Worm (Caenorhabditis elegans): ENCODE data around the gene pqn-13.

pqn-13 gene

ce11 chrV:5684534-5684933 lies 8.6 kb upstream of the pqn-13 start, which contains the start of the genes hmgs-1 and F25B4.4:
hmgs-1 (minus strand) TSS chrV:5684589.
F25B4.4 (plus strand) TSS chrV:5684873.
- peak; percentile 99 for TF ChIP-seq R02D3.7 (tag; optimal IDR thresholded peaks at IDR 0.05)
- peak; percentile 50 for TF ChIP-seq nhr-25 (tag; optimal IDR thresholded peaks at IDR 0.05; ENCODE audit: borderline replicate concordance, insufficient read depth)
- TF ChIP-seq hif-1 (tag; optimal IDR thresholded peaks at IDR 0.05) = peak in 1 of 2 experiments; percentile 83
- peak; percentile 83 for TF ChIP-seq hlh-11 (tag; optimal IDR thresholded peaks at IDR 0.05)
- no peak for TF ChIP-seq ztf-7 (tag; optimal IDR thresholded peaks at IDR 0.05)
- TF ChIP-seq dmd-6 (GFP tag; IDR thresholded peaks at IDR 0.05) = peak; percentile 80
- TF ChIP-seq hlh-30 (tag; optimal IDR thresholded peaks at IDR 0.05; ENCODE audit: insufficient read depth) = peak; percentile 85
- peak; percentile 76; the same call in 1 of the 2 replicates for TF ChIP-seq pha-4 (GFP tag; IDR thresholded peaks at IDR 0.05)
- peak; percentile 77 for TF ChIP-seq pha-4 (tag; optimal IDR thresholded peaks at IDR 0.05)
- peak in 1 of 2 experiments; percentile 27 for TF ChIP-seq daf-16 (GFP tag; optimal IDR thresholded peaks at IDR 0.05)
- TF ChIP-seq daf-16 (tag; optimal IDR thresholded peaks at IDR 0.05) = peak; percentile 33
- 0 out of 4 replicates have a peak, but pooled peaks of 1 of the 2 experiments have one; percentile 27 for TF ChIP-seq madf-5 (GFP tag; IDR thresholded peaks at IDR 0.05)
- TF ChIP-seq jun-1 (tag; optimal IDR thresholded peaks at IDR 0.05) = peak; percentile 64
- peak; percentile 91 for TF ChIP-seq nhr-6 (tag; optimal IDR thresholded peaks at IDR 0.05)
- peak; percentile 67 for TF ChIP-seq zfp-2 (tag; optimal IDR thresholded peaks at IDR 0.05)
- TF ChIP-seq duxl-1 (tag; optimal IDR thresholded peaks at IDR 0.05; ENCODE audit: poor library complexity) = peak; percentile 52
- no peak for TF ChIP-seq egl-27 (tag; optimal IDR thresholded peaks at IDR 0.05)
- TF ChIP-seq unc-62 (GFP tag; optimal IDR thresholded peaks at IDR 0.05 in 1 of 2) = peak in 1 of 2 experiments; percentile 83
- no peak for TF ChIP-seq unc-62 (tag; optimal IDR thresholded peaks at IDR 0.05)
- TF ChIP-seq Y5F2A.4 (GFP tag; optimal IDR thresholded peaks at IDR 0.05) = no peak
- TF ChIP-seq zip-2 (tag; optimal IDR thresholded peaks at IDR 0.05) = peak; percentile 31
- no peak for TF ChIP-seq ceh-62 (tag; optimal IDR thresholded peaks at IDR 0.05)
- peak; percentile 64 for TF ChIP-seq unc-130 (GFP tag; optimal IDR thresholded peaks at IDR 0.05)
- peak; percentile 96 for TF ChIP-seq mes-2 (tag; optimal IDR thresholded peaks at IDR 0.05; ENCODE audit: poor library complexity, severe bottlenecking)
- TF ChIP-seq egl-43 (GFP tag; IDR thresholded peaks at IDR 0.05) = no peak
- TF ChIP-seq ces-1 (GFP tag; optimal IDR thresholded peaks at IDR 0.05) = peak; percentile 7
- TF ChIP-seq nhr-102 (tag; optimal IDR thresholded peaks at IDR 0.05) = peak; percentile 67
- TF ChIP-seq dve-1 (tag; optimal IDR thresholded peaks at IDR 0.05; ENCODE audit: insufficient read depth) = peak; percentile 94
- no peak for TF ChIP-seq pqm-1 (tag; optimal IDR thresholded peaks at IDR 0.05)
- TF ChIP-seq F37D6.2 (tag; optimal IDR thresholded peaks at IDR 0.05) = peak; percentile 65
- TF ChIP-seq lin-1 (GFP tag; IDR thresholded peaks at IDR 0.05) = no peak
- no peak for TF ChIP-seq nhr-237 (tag; optimal IDR thresholded peaks at IDR 0.05)
- TF ChIP-seq nhr-48 (tag; optimal IDR thresholded peaks at IDR 0.05) = peak; percentile 49
- no peak for TF ChIP-seq saeg-2 (GFP tag; IDR thresholded peaks at IDR 0.05)
- peak; percentile 33; the same call in 1 of the 2 replicates for TF ChIP-seq arid-1 (GFP tag; conservative IDR thresholded peaks at IDR 0.05)
- peak; percentile 71; the same call in 1 of the 2 replicates for TF ChIP-seq zfp-3 (GFP tag; conservative IDR thresholded peaks at IDR 0.05)
- TF ChIP-seq T20F7.1 (GFP tag; optimal IDR thresholded peaks at IDR 0.05) = peak; percentile 85
- TF ChIP-seq snpc-4 (tag; optimal IDR thresholded peaks at IDR 0.05) = no peak
- peak; percentile 76 for TF ChIP-seq hmg-1.1 (GFP tag; IDR thresholded peaks at IDR 0.05)
- TF ChIP-seq lin-38 (GFP tag; IDR thresholded peaks at IDR 0.05) = peak; percentile 87
- peak; percentile 10 for TF ChIP-seq mxl-3 (GFP tag; optimal IDR thresholded peaks at IDR 0.05)
- 0 out of 2 replicates have a peak, but pooled peaks have one; percentile 26 for TF ChIP-seq madf-9 (GFP tag; conservative IDR thresholded peaks at IDR 0.05)
- TF ChIP-seq F10B5.3 (tag; optimal IDR thresholded peaks at IDR 0.05) = no peak
- TF ChIP-seq nhr-28 (tag; optimal IDR thresholded peaks at IDR 0.05) = peak; percentile 73
- peak; percentile 1 for TF ChIP-seq nhr-10 (tag; optimal IDR thresholded peaks at IDR 0.05)
- TF ChIP-seq Y75B8A.6 (GFP tag; IDR thresholded peaks at IDR 0.05) = no peak
- peak; percentile 91 for TF ChIP-seq lin-13 (GFP tag; optimal IDR thresholded peaks at IDR 0.05)
- peak; percentile 93 for TF ChIP-seq fkh-10 (GFP tag; optimal IDR thresholded peaks at IDR 0.05)
- peak; percentile 94 for TF ChIP-seq aha-1 (tag)
- 0 out of 2 replicates have a peak, but pooled peaks have one; percentile 5 for TF ChIP-seq php-3 (GFP tag; IDR thresholded peaks at IDR 0.05)
- peak; percentile 95 for TF ChIP-seq nhr-11 (tag; optimal IDR thresholded peaks at IDR 0.05)
